Comparison of ENCODE assay signal across 4 worm cellular contexts in genomic region chrIV:8920284-8920806, ce11.
TF ChIP-seq lines count a peak whose summit lies in the region.

No protein-coding gene starts in this region.

TF ChIP-seq in whole organism, L1 larva, 84 proteins besides CTCF, POLR2A, EP300 and RAD21 (continued from another document):
- TF ChIP-seq nhr-19 (GFP tag; conservative IDR thresholded peaks at IDR 0.05; lab: Robert Waterston, UW) (0 out of 2 replicates have a peak, but pooled peaks have one; percentile 26), dpl-1 (GFP tag; optimal IDR thresholded peaks at IDR 0.05; lab: Kevin White, UChicago) (no peak), aly-2 (tag; optimal IDR thresholded peaks at IDR 0.05; lab: Kevin White, UChicago) (no peak), skn-1 (tag; optimal IDR thresholded peaks at IDR 0.05; lab: Kevin White, UChicago) (peak; percentile 22), elt-2 (tag; optimal IDR thresholded peaks at IDR 0.05; lab: Kevin White, UChicago) (no peak), C04F5.9 (tag; optimal IDR thresholded peaks at IDR 0.05; lab: Kevin White, UChicago) (no peak), ceh-88 (GFP tag; IDR thresholded peaks at IDR 0.05; lab: Robert Waterston, UW) (no peak), nhr-71 (tag; optimal IDR thresholded peaks at IDR 0.05; lab: Kevin White, UChicago) (peak; percentile 43), efl-1 (optimal IDR thresholded peaks at IDR 0.05; lab: Kevin White, UChicago) (peak; percentile 13), efl-1 (GFP tag; optimal IDR thresholded peaks at IDR 0.05 in 1 of 2; lab: Kevin White, UChicago) (peak in 1 of 2 experiments; percentile 56), lin-39 (tag; optimal IDR thresholded peaks at IDR 0.05; lab: Kevin White, UChicago) (no peak), rnt-1 (tag; optimal IDR thresholded peaks at IDR 0.05; lab: Kevin White, UChicago) (peak; percentile 52), lsy-2 (tag; optimal IDR thresholded peaks at IDR 0.05; lab: Kevin White, UChicago) (peak in 1 of 2 experiments; percentile 40)

TF ChIP-seq in whole organism, L2 larva, 48 proteins besides CTCF, POLR2A, EP300 and RAD21 (continued from another document):
- TF ChIP-seq fos-1 (tag; optimal IDR thresholded peaks at IDR 0.05; lab: Kevin White, UChicago) (peak; percentile 12), F13H6.1 (tag; optimal IDR thresholded peaks at IDR 0.05; lab: Kevin White, UChicago) (peak; percentile 38), lsy-2 (tag; optimal IDR thresholded peaks at IDR 0.05; lab: Kevin White, UChicago) (peak in 1 of 2 experiments; percentile 49), nhr-21 (tag; optimal IDR thresholded peaks at IDR 0.05; lab: Kevin White, UChicago) (peak; percentile 13), nhr-77 (tag; optimal IDR thresholded peaks at IDR 0.05; lab: Kevin White, UChicago) (no peak), ztf-1 (GFP tag; conservative IDR thresholded peaks at IDR 0.05; lab: Robert Waterston, UW) (no peak), unc-39 (tag; optimal IDR thresholded peaks at IDR 0.05; lab: Kevin White, UChicago) (no peak), sem-4 (tag; optimal IDR thresholded peaks at IDR 0.05; lab: Kevin White, UChicago) (no peak)
TF ChIP-seq in whole organism, L2 larva: peak in this region for 9.

TF ChIP-seq in whole organism, L3 larva, 47 proteins besides CTCF, POLR2A, EP300 and RAD21 (continued from another document):
- TF ChIP-seq unc-39 (tag; optimal IDR thresholded peaks at IDR 0.05; lab: Kevin White, UChicago) (no peak), nhr-43 (tag; optimal IDR thresholded peaks at IDR 0.05; lab: Kevin White, UChicago; ENCODE audit: poor library complexity, severe bottlenecking) (peak; percentile 1)

TF ChIP-seq in whole organism, L4 larva, 104 proteins besides CTCF, POLR2A, EP300 and RAD21 (continued from another document):
- TF ChIP-seq mdl-1 (tag; optimal IDR thresholded peaks at IDR 0.05; lab: Kevin White, UChicago), result peak in 1 of 2 experiments; percentile 14
- no peak for TF ChIP-seq daf-19 (GFP tag; conservative IDR thresholded peaks at IDR 0.05; lab: Robert Waterston, UW)
- no peak for TF ChIP-seq daf-12 (tag; optimal IDR thresholded peaks at IDR 0.05; lab: Kevin White, UChicago)
- no peak for TF ChIP-seq mes-2 (tag; optimal IDR thresholded peaks at IDR 0.05; lab: Kevin White, UChicago; ENCODE audit: poor library complexity, severe bottlenecking)
- TF ChIP-seq hlh-11 (tag; optimal IDR thresholded peaks at IDR 0.05; lab: Kevin White, UChicago), result peak; percentile 24
- no peak for TF ChIP-seq jun-1 (tag; optimal IDR thresholded peaks at IDR 0.05; lab: Kevin White, UChicago)
- TF ChIP-seq aly-2 (tag; optimal IDR thresholded peaks at IDR 0.05; lab: Kevin White, UChicago), result no peak
- TF ChIP-seq Y105C5A.15 (GFP tag; IDR thresholded peaks at IDR 0.05; lab: Robert Waterston, UW), result no peak
TF ChIP-seq in whole organism, L4 larva: peak in this region for 4.
